Fruit fly (Drosophila melanogaster) whole organism, embryonic: ENCODE data around the gene RfC3.

Experiments
- Bdp1 ChIP-seq: fragments of 200-800 bp; sonication (Bioruptor generic); optimal IDR thresholded peaks from 3 replicates; lab custom pipeline; 2016; ENCODE audit warnings: missing biosample characterization, missing genetic modification characterization
- CG10654 ChIP-seq: fragments of 200-800 bp; sonication (Bioruptor generic); optimal IDR thresholded peaks from 2 replicates; lab custom pipeline; 2016; ENCODE audit warnings: missing biosample characterization, missing genetic modification characterization
- CG1529 ChIP-seq: fragments of 200-800 bp; sonication (Bioruptor generic); optimal IDR thresholded peaks from 3 replicates; lab custom pipeline; 2018; ENCODE audit warnings: missing biosample characterization, missing genetic modification characterization
- CG17328 ChIP-seq: fragments of 200-800 bp; sonication (Bioruptor generic); IDR thresholded peaks from 2 replicates; pipeline ENCODE4 v1.3.6; 2022; ENCODE audit warnings: missing biosample characterization, missing genetic modification characterization
- CG17912 ChIP-seq: fragments of 200-800 bp; sonication (Bioruptor generic); optimal IDR thresholded peaks from 2 replicates; lab custom pipeline; 2018; ENCODE audit warnings: missing biosample characterization, mild to moderate bottlenecking, missing genetic modification characterization
- CG18011 ChIP-seq: fragments of 200-800 bp; sonication (Bioruptor generic); optimal IDR thresholded peaks from 2 replicates; lab custom pipeline; 2017; ENCODE audit warnings: missing biosample characterization, missing genetic modification characterization, mild to moderate bottlenecking, moderate library complexity, missing genotype
- CG18476 ChIP-seq: fragments of 200-800 bp; sonication (Bioruptor generic); optimal IDR thresholded peaks from 2 replicates; lab custom pipeline; 2016; ENCODE audit warnings: missing biosample characterization, mild to moderate bottlenecking, missing genetic modification characterization
- CG2116 ChIP-seq: fragments of 200-800 bp; sonication (Bioruptor generic); optimal IDR thresholded peaks from 3 replicates; lab custom pipeline; 2018; ENCODE audit warnings: missing biosample characterization, mild to moderate bottlenecking, missing genetic modification characterization
- CG2120 ChIP-seq: fragments of 200-800 bp; sonication (Bioruptor generic); optimal IDR thresholded peaks from 3 replicates; lab custom pipeline; 2016; ENCODE audit warnings: missing biosample characterization, missing genetic modification characterization
- CG2889 ChIP-seq: fragments of 200-800 bp; sonication (Bioruptor generic); IDR thresholded peaks from 3 replicates; pipeline ENCODE4 v1.3.6; 2022; ENCODE audit warnings: missing biosample characterization, missing genetic modification characterization
- CG3726 ChIP-seq: fragments of 200-800 bp; sonication (Bioruptor generic); IDR thresholded peaks from 3 replicates; pipeline ENCODE4, ENCODE4 v1.3.6; 2022; ENCODE audit warnings: missing biosample characterization, missing genetic modification characterization
- CG3847 ChIP-seq: fragments of 200-800 bp; sonication (Bioruptor generic); IDR thresholded peaks from 2 replicates; pipeline ENCODE4 v1.3.6; 2022; ENCODE audit warnings: missing biosample characterization, missing genetic modification characterization
- CG42726 ChIP-seq: fragments of 200-800 bp; sonication (Bioruptor generic); IDR thresholded peaks from 2 replicates; pipeline ENCODE4 v1.3.6; 2022; ENCODE audit warnings: missing biosample characterization, missing genetic modification characterization; ENCODE audit not compliant: partially characterized antibody
- CG4424 ChIP-seq: fragments of 200-800 bp; sonication (Bioruptor generic); optimal IDR thresholded peaks from 3 replicates; lab custom pipeline; 2016; ENCODE audit warnings: missing biosample characterization, missing genetic modification characterization
- CG6254 ChIP-seq: fragments of 200-800 bp; sonication (Bioruptor generic); optimal IDR thresholded peaks from 3 replicates; lab custom pipeline; 2017; ENCODE audit warnings: mild to moderate bottlenecking, missing biosample characterization, missing genetic modification reagents, missing genetic modification characterization
- CG7987 ChIP-seq: fragments of 200-800 bp; sonication (Bioruptor generic); optimal IDR thresholded peaks from 2 replicates; lab custom pipeline; 2018; ENCODE audit warnings: missing biosample characterization, mild to moderate bottlenecking, missing genetic modification characterization, moderate library complexity
- CG8478 ChIP-seq: fragments of >200 bp; optimal IDR thresholded peaks from 2 replicates; lab custom pipeline; 2018
- CG8944 ChIP-seq: fragments of 200-800 bp; sonication (Bioruptor generic); optimal IDR thresholded peaks from 3 replicates; lab custom pipeline; 2016; ENCODE audit warnings: missing biosample characterization, missing genetic modification characterization
- CHES-1-like ChIP-seq: fragments of 200-800 bp; sonication (Bioruptor generic); optimal IDR thresholded peaks from 2 replicates; lab custom pipeline; 2016; ENCODE audit warnings: missing biosample characterization, missing genetic modification characterization
- CkIIα-i1 ChIP-seq: fragments of 200-800 bp; sonication (Bioruptor generic); IDR thresholded peaks from 2 replicates; pipeline ENCODE4 v1.3.6; 2022; ENCODE audit warnings: missing biosample characterization, missing genetic modification characterization
- Dll ChIP-seq: fragments of 200-800 bp; sonication (Bioruptor generic); IDR thresholded peaks from 4 replicates; pipeline ENCODE4 v1.3.6; 2022; ENCODE audit warnings: missing biosample characterization, missing genetic modification characterization; ENCODE audit not compliant: partially characterized antibody
- Doc2 ChIP-seq: fragments of 200-800 bp; sonication (Bioruptor generic); IDR thresholded peaks from 2 replicates; pipeline ENCODE4 v1.3.6; 2022; ENCODE audit warnings: missing biosample characterization, missing genetic modification characterization
- H15 ChIP-seq: fragments of 200-800 bp; sonication (Bioruptor generic); IDR thresholded peaks from 3 replicates; pipeline ENCODE4 v1.3.6; 2022; ENCODE audit warnings: missing biosample characterization, missing genetic modification characterization
- HmgZ ChIP-seq: fragments of 200-800 bp; sonication (Bioruptor generic); optimal IDR thresholded peaks from 2 replicates; lab custom pipeline; 2018; ENCODE audit warnings: missing biosample characterization, mild to moderate bottlenecking, missing genetic modification characterization
- Hr3 ChIP-seq: fragments of 200-800 bp; sonication (Bioruptor generic); optimal IDR thresholded peaks from 3 replicates; lab custom pipeline; 2016; ENCODE audit warnings: missing biosample characterization, missing genetic modification characterization
- Hr51 ChIP-seq, 2 experiments: fragments of 200-800 bp; sonication (Bioruptor generic); optimal IDR thresholded peaks; 2 replicates in 1 of 2; 3 replicates in 1 of 2; lab custom pipeline; 2016 to 2018; ENCODE audit warnings: missing biosample characterization in 2 of 2, missing genetic modification characterization in 2 of 2, mild to moderate bottlenecking in 1 of 2, moderate library complexity in 1 of 2
- MESR4 ChIP-seq: fragments of 200-800 bp; sonication (Bioruptor generic); optimal IDR thresholded peaks from 2 replicates; lab custom pipeline; 2018; ENCODE audit warnings: missing biosample characterization, mild to moderate bottlenecking, missing genetic modification characterization, moderate library complexity
- Mad ChIP-seq: fragments of 200-800 bp; sonication (Bioruptor generic); optimal IDR thresholded peaks from 2 replicates; lab custom pipeline; 2016; ENCODE audit warnings: missing biosample characterization, missing genetic modification characterization
- NC2α ChIP-seq: fragments of 200-800 bp; sonication (Bioruptor generic); optimal IDR thresholded peaks from 2 replicates; lab custom pipeline; 2016; ENCODE audit warnings: missing biosample characterization, missing genetic modification characterization
- Optix ChIP-seq: fragments of 200-800 bp; sonication (Bioruptor generic); IDR thresholded peaks from 3 replicates; pipeline ENCODE4 v1.3.6; 2022; ENCODE audit warnings: missing biosample characterization, missing genetic modification characterization
- Ptx1 ChIP-seq: fragments of 200-800 bp; sonication (Bioruptor generic); IDR thresholded peaks from 2 replicates; pipeline ENCODE4 v1.3.6; 2022; ENCODE audit warnings: missing biosample characterization, missing genetic modification characterization
- Side ChIP-seq: fragments of 200-800 bp; sonication (Bioruptor generic); optimal IDR thresholded peaks from 2 replicates; lab custom pipeline; 2016; ENCODE audit warnings: missing biosample characterization, missing genetic modification characterization
- Six4 ChIP-seq: fragments of 200-800 bp; sonication (Bioruptor generic); optimal IDR thresholded peaks from 2 replicates; lab custom pipeline; 2016; ENCODE audit warnings: missing biosample characterization, missing genetic modification characterization
- crc ChIP-seq: fragments of 200-800 bp; sonication (Bioruptor generic); optimal IDR thresholded peaks from 2 replicates; lab custom pipeline; 2016; ENCODE audit warnings: missing biosample characterization, missing genetic modification characterization
- croc ChIP-seq: fragments of 200-800 bp; sonication (Bioruptor generic); conservative IDR thresholded peaks from 3 replicates; pipeline ENCODE4 v1.3.6; 2022; ENCODE audit warnings: missing biosample characterization, missing genetic modification characterization
- crol ChIP-seq: fragments of 200-800 bp; sonication (Bioruptor generic); IDR thresholded peaks from 2 replicates; pipeline ENCODE4 v1.3.6; 2022; ENCODE audit warnings: missing biosample characterization, missing genetic modification characterization
- dati ChIP-seq: fragments of 200-800 bp; sonication (Bioruptor generic); IDR thresholded peaks from 2 replicates; pipeline ENCODE4 v1.3.6; 2022; ENCODE audit warnings: missing biosample characterization, missing genetic modification characterization
- ewg ChIP-seq: fragments of 200-800 bp; sonication (Bioruptor generic); optimal IDR thresholded peaks from 3 replicates; lab custom pipeline; 2017; ENCODE audit warnings: mild to moderate bottlenecking, missing biosample characterization, missing genetic modification reagents, missing genetic modification characterization
- eyg ChIP-seq: fragments of 200-800 bp; sonication (Bioruptor generic); optimal IDR thresholded peaks from 3 replicates; lab custom pipeline; 2016; ENCODE audit warnings: missing biosample characterization, missing genetic modification characterization
- ftz-f1 ChIP-seq: fragments of 200-800 bp; sonication (Bioruptor generic); optimal IDR thresholded peaks from 2 replicates; lab custom pipeline; 2016; ENCODE audit warnings: missing biosample characterization, missing genetic modification characterization
- ham ChIP-seq: fragments of 200-800 bp; sonication (Bioruptor generic); IDR thresholded peaks from 2 replicates; pipeline ENCODE4 v1.3.6; 2022; ENCODE audit warnings: missing biosample characterization, missing genetic modification characterization
- her ChIP-seq: fragments of 200-800 bp; sonication (Bioruptor generic); optimal IDR thresholded peaks from 2 replicates; lab custom pipeline; 2016; ENCODE audit warnings: missing biosample characterization, missing genetic modification characterization
- hkb ChIP-seq, 2 experiments: fragments of 200-800 bp in 1 of 2; fragments of >200 bp in 1 of 2; sonication (Bioruptor generic) in 1 of 2; IDR thresholded peaks in 1 of 2; optimal IDR thresholded peaks in 1 of 2; 2 replicates each; pipeline versions ENCODE4 v1.3.6 to Lab custom; 2017 to 2022; ENCODE audit warnings: missing biosample characterization in 1 of 2, missing genetic modification characterization in 1 of 2
- lab ChIP-seq: fragments of 200-800 bp; sonication (Bioruptor generic); optimal IDR thresholded peaks from 3 replicates; lab custom pipeline; 2017; ENCODE audit warnings: missing biosample characterization, missing genetic modification characterization, mild to moderate bottlenecking, moderate library complexity, missing genetic modification reagents
- ssp ChIP-seq: fragments of 200-800 bp; sonication (Bioruptor generic); IDR thresholded peaks from 2 replicates; pipeline ENCODE4 v1.3.6; 2022; ENCODE audit warnings: missing biosample characterization, missing genetic modification characterization
- tll ChIP-seq, 2 experiments: fragments of 200-800 bp in 1 of 2; fragments of >200 bp in 1 of 2; sonication (Bioruptor generic) in 1 of 2; optimal IDR thresholded peaks; 2 replicates each; lab custom pipeline; 2017 to 2019; ENCODE audit warnings: missing biosample characterization in 2 of 2, missing genetic modification characterization in 2 of 2, mild to moderate bottlenecking in 1 of 2, moderate library complexity in 1 of 2
- tup ChIP-seq: fragments of 200-800 bp; sonication (Bioruptor generic); optimal IDR thresholded peaks from 2 replicates; lab custom pipeline; 2016; ENCODE audit warnings: missing biosample characterization, mild to moderate bottlenecking, missing genetic modification characterization, moderate library complexity
- tx ChIP-seq: fragments of 200-800 bp; sonication (Bioruptor generic); optimal IDR thresholded peaks from 2 replicates; lab custom pipeline; 2016; ENCODE audit warnings: missing biosample characterization, missing genetic modification characterization
- vnd ChIP-seq: fragments of 200-800 bp; sonication (Bioruptor generic); IDR thresholded peaks from 3 replicates; pipeline ENCODE4 v1.3.6; 2022; ENCODE audit warnings: missing biosample characterization, missing genetic modification characterization; ENCODE audit not compliant: partially characterized antibody
- zen2 ChIP-seq: fragments of 200-800 bp; sonication (Bioruptor generic); IDR thresholded peaks from 3 replicates; pipeline ENCODE4 v1.3.6; 2022; ENCODE audit warnings: missing biosample characterization, missing genetic modification characterization; ENCODE audit not compliant: partially characterized antibody

RfC3 gene

DNA sequence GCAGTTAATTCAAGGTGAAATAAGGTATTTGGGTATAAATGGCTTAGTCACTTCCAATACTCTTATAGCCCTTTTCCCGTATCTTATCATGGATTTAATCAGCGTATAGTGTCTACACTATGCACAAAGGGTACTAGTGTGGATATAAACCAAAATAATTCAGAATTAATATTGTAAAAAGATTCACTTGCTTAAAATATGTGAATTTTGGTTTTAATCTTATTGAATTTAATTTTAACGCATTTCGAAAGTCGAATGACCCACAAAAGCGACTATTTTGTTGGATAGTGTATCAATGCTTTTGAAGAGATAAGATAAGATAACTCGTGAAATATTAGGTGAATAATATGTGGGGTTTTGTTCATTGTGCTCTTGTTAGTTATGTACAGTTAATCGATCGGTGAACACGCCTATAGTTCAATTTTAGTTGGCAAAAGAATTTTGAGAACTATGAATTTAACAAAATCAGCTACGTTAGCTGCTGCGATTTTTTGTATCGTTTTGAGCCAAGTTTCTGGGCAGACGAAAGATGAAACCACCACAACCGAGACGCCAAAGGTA, 37.0 kb upstream of the RfC3 start, which contains the start of gene CG5096 (continued):
- TF ChIP-seq CG4424 (GFP tag; lab: Kevin White, UChicago) (peak; percentile 74), ham (GFP tag; lab: Robert Waterston, UW) (peak; percentile 55; the same call in 1 of the 2 replicates), CG17328 (GFP tag; lab: Robert Waterston, UW) (peak; percentile 83), CG7987 (peak; percentile 80), ewg (peak; percentile 64), lab (GFP tag; lab: Kevin White, UChicago) (peak; percentile 97), Dll (no peak), CG17912 (GFP tag; lab: Kevin White, UChicago) (peak; percentile 43), tup (GFP tag; lab: Kevin White, UChicago) (peak; percentile 59), CG3726 (GFP tag; lab: Robert Waterston, UW) (peak; percentile 48; the same call in 1 of the 3 replicates), MESR4 (peak; percentile 26), crc (GFP tag; lab: Kevin White, UChicago) (peak; percentile 79), HmgZ (tag; lab: Kevin White, UChicago) (peak; percentile 95), CG18011 (GFP tag; lab: Kevin White, UChicago) (peak; percentile 57), Side (GFP tag; lab: Kevin White, UChicago) (peak; percentile 83), dati (GFP tag; lab: Robert Waterston, UW) (peak; percentile 63; the same call in 1 of the 2 replicates), Optix (GFP tag; lab: Robert Waterston, UW) (no peak), CG18476 (peak; percentile 84), crol (GFP tag; lab: Robert Waterston, UW) (no peak), croc (no peak), Hr51 (GFP tag; optimal IDR thresholded peaks at IDR 0.05; lab: Kevin White, UChicago) (peak; percentile 58 to 93), CG2116 (peak; percentile 49), CG8478 (no peak), CG3847 (GFP tag; lab: Robert Waterston, UW) (peak; percentile 82; the same call in 1 of the 2 replicates), CG10654 (GFP tag; lab: Kevin White, UChicago) (peak; percentile 67), CG42726 (GFP tag; lab: Robert Waterston, UW) (no peak), ftz-f1 (GFP tag; lab: Kevin White, UChicago) (peak; percentile 29), Mad (GFP tag; lab: Kevin White, UChicago) (peak; percentile 47), zen2 (GFP tag; lab: Robert Waterston, UW) (no peak), her (GFP tag; lab: Kevin White, UChicago) (peak; percentile 82), hkb (optimal IDR thresholded peaks at IDR 0.05; lab: Kevin White, UChicago) (no peak), hkb (GFP tag; IDR thresholded peaks at IDR 0.05; lab: Robert Waterston, UW) (peak; percentile 96), Hr3 (GFP tag; lab: Kevin White, UChicago) (peak; percentile 79), CG8944 (GFP tag; lab: Kevin White, UChicago) (peak; percentile 43), vnd (GFP tag; lab: Robert Waterston, UW) (no peak), CG6254 (GFP tag; lab: Kevin White, UChicago) (peak; percentile 60), Six4 (GFP tag; lab: Kevin White, UChicago) (peak; percentile 68), CG1529 (peak; percentile 74), CkIIα-i1 (no peak), CG2120 (peak; percentile 96), CG2889 (peak; percentile 93), NC2α (peak; percentile 33), tll (GFP tag; optimal IDR thresholded peaks at IDR 0.05; lab: Kevin White, UChicago) (no peak), ssp (GFP tag; lab: Robert Waterston, UW) (peak; percentile 62), H15 (GFP tag; lab: Robert Waterston, UW) (peak; percentile 82; the same call in 2 of the 3 replicates), Bdp1 (GFP tag; lab: Kevin White, UChicago) (no peak), Ptx1 (GFP tag; lab: Robert Waterston, UW) (peak; percentile 89), Doc2 (GFP tag; lab: Robert Waterston, UW) (no peak), tx (GFP tag; lab: Kevin White, UChicago) (peak; percentile 65), eyg (GFP tag; lab: Kevin White, UChicago) (peak; percentile 69), CHES-1-like (GFP tag; lab: Kevin White, UChicago) (peak; percentile 62)
